Fruit fly (Drosophila melanogaster): ENCODE measurements around the gene Cht5.

DNA sequence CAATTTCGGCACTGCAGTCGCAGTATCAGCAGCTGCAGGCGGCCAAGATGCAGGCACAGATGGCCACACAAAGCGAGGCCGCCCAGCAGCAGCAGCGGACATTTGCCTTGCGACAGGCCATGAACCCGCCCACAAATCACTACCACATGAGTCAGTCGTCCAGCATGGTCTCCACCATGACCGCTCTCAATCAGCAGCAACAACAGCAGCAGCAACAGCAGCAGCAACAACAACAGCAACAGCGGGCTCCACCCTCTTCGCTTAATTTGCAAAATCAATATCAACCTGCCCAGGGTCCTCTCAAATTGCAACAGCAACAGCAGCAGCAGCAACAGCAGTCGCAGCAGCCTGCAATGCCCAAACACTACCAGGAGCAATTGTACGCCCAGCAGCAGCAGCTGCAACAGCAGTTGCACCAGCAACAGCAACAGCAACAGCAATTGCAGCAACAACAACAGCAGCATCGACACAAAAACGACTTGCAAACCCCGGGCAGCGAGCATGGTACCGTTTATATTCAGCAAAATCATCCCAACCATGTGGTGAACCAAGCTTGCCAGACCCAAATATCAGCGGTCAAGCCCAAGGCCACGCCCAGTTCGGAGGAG is 21.2 kb upstream of the Cht5 start:
- TF ChIP-seq CG10669 (GFP tag; optimal IDR thresholded peaks at IDR 0.05) (no peak), CG6808 (GFP tag; optimal IDR thresholded peaks at IDR 0.05) (no peak), CG4318 (GFP tag; optimal IDR thresholded peaks at IDR 0.05) (no peak), Hr38 (GFP tag; optimal IDR thresholded peaks at IDR 0.05) (no peak), CG11762 (GFP tag; optimal IDR thresholded peaks at IDR 0.05; ENCODE audit: insufficient read depth) (no peak), Sox14 (GFP tag; optimal IDR thresholded peaks at IDR 0.05) (no peak), CG7368 (GFP tag; optimal IDR thresholded peaks at IDR 0.05) (no peak), fd59A (GFP tag; optimal IDR thresholded peaks at IDR 0.05) (no peak), Sox102F (GFP tag; optimal IDR thresholded peaks at IDR 0.05) (no peak)

All from whole organism, prepupa.